Fruit fly (Drosophila melanogaster): ENCODE data around the gene emc.

emc gene

DNA sequence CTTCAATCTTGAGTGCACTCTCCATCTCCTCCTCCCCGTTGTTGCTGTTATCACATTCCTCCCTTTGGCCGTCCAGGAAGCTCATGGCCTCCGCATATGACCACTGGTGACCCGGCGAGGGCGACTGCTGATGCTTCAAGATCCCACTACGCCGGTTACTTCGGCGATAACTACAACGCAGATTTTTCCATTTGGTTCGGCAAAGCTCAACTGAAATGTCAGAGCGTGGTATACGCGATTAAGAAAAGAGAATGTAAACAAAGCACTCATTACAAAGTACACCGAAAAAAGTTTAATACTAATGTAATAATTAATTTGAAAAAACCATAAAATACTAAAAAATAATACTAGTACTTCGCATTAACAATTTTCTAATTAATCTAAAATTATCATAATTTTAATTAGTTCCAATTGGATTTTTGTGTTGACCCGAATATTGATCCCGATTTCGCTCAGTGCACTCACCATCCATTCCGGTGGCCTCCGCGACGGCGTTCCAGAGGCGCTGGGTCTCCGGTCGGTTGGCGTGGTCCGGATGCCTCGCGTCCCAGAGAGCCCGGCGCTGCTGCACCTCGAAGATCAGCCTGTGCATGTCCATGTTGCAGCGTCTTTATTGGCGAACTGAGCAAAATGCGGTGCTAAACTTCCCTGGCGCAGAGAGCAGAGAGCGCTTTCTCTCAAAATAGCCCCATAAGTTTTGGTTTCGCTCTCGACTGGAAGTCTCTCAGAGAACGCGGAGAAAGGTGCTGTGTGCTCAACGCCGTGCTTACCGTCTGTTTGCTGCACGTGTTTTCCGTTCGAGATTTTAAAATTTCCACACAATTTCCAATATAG is 10.5 kb upstream of the emc start (continued):
- TF ChIP-seq croc (GFP tag; conservative IDR thresholded peaks at IDR 0.05) (peak; percentile 90), CG14860 (GFP tag; IDR thresholded peaks at IDR 0.05; ENCODE audit: partially characterized antibody) (no peak), Myb (GFP tag; optimal IDR thresholded peaks at IDR 0.05) (peak; percentile 11), CG13123 (GFP tag; optimal IDR thresholded peaks at IDR 0.05) (peak; percentile 75), CG7839 (tag; optimal IDR thresholded peaks at IDR 0.05) (peak; percentile 94), CG9609 (GFP tag; optimal IDR thresholded peaks at IDR 0.05) (peak; percentile 48), CG15601 (tag; optimal IDR thresholded peaks at IDR 0.05) (peak; percentile 94), CG31224 (GFP tag; IDR thresholded peaks at IDR 0.05) (peak; percentile 71), CG6654 (GFP tag; optimal IDR thresholded peaks at IDR 0.05) (peak; percentile 61), bab2 (GFP tag; optimal IDR thresholded peaks at IDR 0.05) (peak; percentile 54), CG11093 (GFP tag; IDR thresholded peaks at IDR 0.05) (peak; percentile 87), CG2120 (GFP tag; optimal IDR thresholded peaks at IDR 0.05) (peak; percentile 78), tx (GFP tag; optimal IDR thresholded peaks at IDR 0.05) (peak; percentile 1), crp (GFP tag; optimal IDR thresholded peaks at IDR 0.05) (peak in 1 of 2 experiments; percentile 50), CG4854 (GFP tag; optimal IDR thresholded peaks at IDR 0.05) (peak; percentile 72), p53 (GFP tag; optimal IDR thresholded peaks at IDR 0.05) (no peak), CG11247 (GFP tag; IDR thresholded peaks at IDR 0.05) (peak; percentile 85), sr (GFP tag; IDR thresholded peaks at IDR 0.05) (peak; percentile 59; the same call in 2 of the 3 replicates), CG2129 (GFP tag; IDR thresholded peaks at IDR 0.05; ENCODE audit: partially characterized antibody) (no peak), CG14965 (GFP tag; optimal IDR thresholded peaks at IDR 0.05; ENCODE audit: borderline replicate concordance) (no peak), ac (GFP tag; optimal IDR thresholded peaks at IDR 0.05) (peak; percentile 54), NK7.1 (GFP tag; optimal IDR thresholded peaks at IDR 0.05) (peak; percentile 28), hb (GFP tag; IDR thresholded peaks at IDR 0.05; ENCODE audit: partially characterized antibody) (no peak), sens (GFP tag) (peak; percentile 96), CG7786 (GFP tag; optimal IDR thresholded peaks at IDR 0.05) (peak; percentile 46), Max (GFP tag; optimal IDR thresholded peaks at IDR 0.05) (peak; percentile 81), CG9797 (GFP tag; optimal IDR thresholded peaks at IDR 0.05) (peak; percentile 17), Eip74EF (GFP tag; optimal IDR thresholded peaks at IDR 0.05) (peak in 1 of 2 experiments; percentile 94), BtbVII (GFP tag; optimal IDR thresholded peaks at IDR 0.05) (peak; percentile 89), CG10147 (GFP tag; optimal IDR thresholded peaks at IDR 0.05) (peak; percentile 91), sc (optimal IDR thresholded peaks at IDR 0.05) (no peak), sc (GFP tag; optimal IDR thresholded peaks at IDR 0.05) (peak; percentile 90), E2f1 (GFP tag; IDR thresholded peaks at IDR 0.05) (peak; percentile 86), Jarid2 (GFP tag; optimal IDR thresholded peaks at IDR 0.05) (peak; percentile 73), CG18262 (tag; optimal IDR thresholded peaks at IDR 0.05) (peak; percentile 95), sens-2 (GFP tag; IDR thresholded peaks at IDR 0.05) (peak; percentile 89), CG30020 (tag; optimal IDR thresholded peaks at IDR 0.05) (peak; percentile 75), Dfd (GFP tag; optimal IDR thresholded peaks at IDR 0.05) (no peak), mam (GFP tag; optimal IDR thresholded peaks at IDR 0.05) (peak; percentile 42), ems (GFP tag; optimal IDR thresholded peaks at IDR 0.05) (peak; percentile 76), CG11504 (tag; optimal IDR thresholded peaks at IDR 0.05) (peak; percentile 94), CG12942 (GFP tag; optimal IDR thresholded peaks at IDR 0.05) (peak; percentile 88), CG1529 (GFP tag; optimal IDR thresholded peaks at IDR 0.05) (peak; percentile 88), CG8281 (tag; optimal IDR thresholded peaks at IDR 0.05) (peak; percentile 77), dm (GFP tag; optimal IDR thresholded peaks at IDR 0.05) (no peak), sob (GFP tag; IDR thresholded peaks at IDR 0.05) (peak; percentile 87), twi (tag; optimal IDR thresholded peaks at IDR 0.05) (peak; percentile 86), CG3281 (GFP tag; optimal IDR thresholded peaks at IDR 0.05) (peak; percentile 88), CG4730 (GFP tag; IDR thresholded peaks at IDR 0.05) (peak; percentile 84)
